Worm (Caenorhabditis elegans): ENCODE data around the gene selt-1.1.

Gene selt-1.1

DNA sequence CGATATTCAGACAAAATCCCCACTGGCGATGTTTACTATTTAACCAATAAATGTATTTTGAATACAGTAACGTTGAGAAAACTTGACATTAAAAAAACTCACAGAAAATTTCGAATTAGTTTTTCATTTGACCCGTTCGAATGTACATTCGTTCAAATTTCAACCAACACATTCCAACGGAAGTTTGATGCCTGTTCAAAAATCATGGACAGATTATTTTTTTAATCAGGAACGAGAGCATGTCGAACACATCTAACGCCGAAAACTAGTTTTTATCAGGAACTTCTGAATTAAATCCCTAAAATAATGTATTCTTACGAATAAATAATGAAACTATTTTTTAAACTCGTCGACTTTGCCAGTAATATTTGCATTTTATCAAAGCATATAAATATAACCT, 4.6 kb downstream of the selt-1.1 start:
- TF ChIP-seq F13C5.2 (tag; optimal IDR thresholded peaks at IDR 0.05) (no peak), tra-4 (tag; optimal IDR thresholded peaks at IDR 0.05) (no peak), flt-1 (GFP tag; IDR thresholded peaks at IDR 0.05) (no peak), ets-7 (tag; optimal IDR thresholded peaks at IDR 0.05) (no peak), ceh-13 (GFP tag; optimal IDR thresholded peaks at IDR 0.05) (no peak), sea-1 (GFP tag; conservative IDR thresholded peaks at IDR 0.05) (no peak), pes-1 (GFP tag; IDR thresholded peaks at IDR 0.05) (no peak), hnd-1 (tag; optimal IDR thresholded peaks at IDR 0.05) (no peak), ama-1 (optimal IDR thresholded peaks at IDR 0.05) (no peak), B0310.2 (tag; optimal IDR thresholded peaks at IDR 0.05) (no peak), tbx-37 (GFP tag; conservative IDR thresholded peaks at IDR 0.05) (no peak)

DNA sequence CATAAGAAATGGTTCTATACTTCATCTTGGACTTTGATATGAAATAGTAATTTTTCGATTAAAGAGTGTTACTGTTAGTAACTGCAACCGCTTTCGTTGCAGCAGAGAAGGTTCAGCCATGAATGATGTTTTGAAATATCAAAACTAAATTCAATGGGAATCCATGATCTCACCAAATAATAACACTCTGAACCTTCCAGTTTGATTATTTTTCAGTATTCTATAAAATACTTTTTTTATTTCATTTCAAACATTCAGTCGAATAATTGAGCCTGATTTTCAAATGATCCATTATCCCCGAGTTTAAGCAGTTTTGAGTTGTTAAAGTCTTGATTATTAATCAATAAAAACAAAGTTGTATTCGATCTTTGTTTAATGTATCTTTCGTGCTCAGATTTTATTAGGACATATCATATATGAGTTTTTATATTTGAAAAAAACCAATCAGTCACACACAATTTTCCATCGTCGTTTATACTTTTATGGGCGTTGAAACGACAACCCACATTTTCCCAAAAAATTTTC, 9.0 kb downstream of the selt-1.1 start, which contains the start of gene gcp-2.2:
TSS of gene gcp-2.2 (plus strand) at position 475 of the 525 bp plus-strand sequence.
- TF ChIP-seq scrt-1 (GFP tag; IDR thresholded peaks at IDR 0.05), result no peak
- TF ChIP-seq pes-1 (GFP tag; IDR thresholded peaks at IDR 0.05), result no peak
- no peak for TF ChIP-seq hmg-4 (GFP tag; optimal IDR thresholded peaks at IDR 0.05)
- TF ChIP-seq tra-4 (tag; optimal IDR thresholded peaks at IDR 0.05), result no peak
- no peak for TF ChIP-seq ceh-13 (GFP tag; optimal IDR thresholded peaks at IDR 0.05)
- no peak for TF ChIP-seq ceh-36 (tag; optimal IDR thresholded peaks at IDR 0.05)
- TF ChIP-seq B0310.2 (tag; optimal IDR thresholded peaks at IDR 0.05), result no peak
- TF ChIP-seq hmbx-1 (tag; optimal IDR thresholded peaks at IDR 0.05), result no peak
- no peak for TF ChIP-seq tbx-11 (GFP tag; IDR thresholded peaks at IDR 0.05)
- no peak for TF ChIP-seq flt-1 (GFP tag; IDR thresholded peaks at IDR 0.05)
- TF ChIP-seq tbx-37 (GFP tag; conservative IDR thresholded peaks at IDR 0.05), result no peak
- no peak for TF ChIP-seq hnd-1 (tag; optimal IDR thresholded peaks at IDR 0.05)
- no peak for TF ChIP-seq ama-1 (optimal IDR thresholded peaks at IDR 0.05)
- TF ChIP-seq sea-1 (GFP tag; conservative IDR thresholded peaks at IDR 0.05), result no peak
- TF ChIP-seq F13C5.2 (tag; optimal IDR thresholded peaks at IDR 0.05), result no peak
- no peak for TF ChIP-seq ets-7 (tag; optimal IDR thresholded peaks at IDR 0.05)

DNA sequence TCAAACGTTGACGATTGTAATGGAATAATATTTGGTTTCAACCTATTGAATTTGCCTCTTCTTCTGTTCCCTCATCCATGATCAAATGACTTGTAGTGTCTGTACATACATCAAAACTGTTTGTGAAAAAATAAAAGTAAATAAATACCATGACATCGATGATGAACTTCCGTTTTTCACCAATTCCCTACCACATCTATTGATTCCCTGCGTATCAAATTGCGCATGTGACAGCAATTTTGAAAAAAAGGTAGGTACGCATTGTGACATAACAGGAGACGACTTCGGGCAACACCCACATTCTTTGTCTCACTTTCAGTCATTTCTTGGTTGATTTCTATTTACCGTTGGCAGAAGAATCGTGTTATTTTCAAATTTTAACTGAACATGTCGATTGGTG, 9.9 kb downstream of the selt-1.1 start, which contains the start of gene C35C5.9:
TSS of gene C35C5.9 (plus strand) at position 161 of the 400 bp plus-strand sequence.
- TF ChIP-seq hmbx-1 (tag; optimal IDR thresholded peaks at IDR 0.05) (no peak), tbx-11 (GFP tag; IDR thresholded peaks at IDR 0.05) (no peak), tbx-37 (GFP tag; conservative IDR thresholded peaks at IDR 0.05) (no peak), sea-1 (GFP tag; conservative IDR thresholded peaks at IDR 0.05) (no peak), ceh-13 (GFP tag; optimal IDR thresholded peaks at IDR 0.05) (no peak), flt-1 (GFP tag; IDR thresholded peaks at IDR 0.05) (no peak), ama-1 (optimal IDR thresholded peaks at IDR 0.05) (no peak), ceh-36 (tag; optimal IDR thresholded peaks at IDR 0.05) (no peak), pes-1 (GFP tag; IDR thresholded peaks at IDR 0.05) (no peak), hnd-1 (tag; optimal IDR thresholded peaks at IDR 0.05) (no peak), F13C5.2 (tag; optimal IDR thresholded peaks at IDR 0.05) (no peak), tra-4 (tag; optimal IDR thresholded peaks at IDR 0.05) (no peak), B0310.2 (tag; optimal IDR thresholded peaks at IDR 0.05) (no peak), scrt-1 (GFP tag; IDR thresholded peaks at IDR 0.05) (no peak), ets-7 (tag; optimal IDR thresholded peaks at IDR 0.05) (no peak), hmg-4 (GFP tag; optimal IDR thresholded peaks at IDR 0.05) (no peak), aly-1 (tag; optimal IDR thresholded peaks at IDR 0.05) (no peak)

DNA sequence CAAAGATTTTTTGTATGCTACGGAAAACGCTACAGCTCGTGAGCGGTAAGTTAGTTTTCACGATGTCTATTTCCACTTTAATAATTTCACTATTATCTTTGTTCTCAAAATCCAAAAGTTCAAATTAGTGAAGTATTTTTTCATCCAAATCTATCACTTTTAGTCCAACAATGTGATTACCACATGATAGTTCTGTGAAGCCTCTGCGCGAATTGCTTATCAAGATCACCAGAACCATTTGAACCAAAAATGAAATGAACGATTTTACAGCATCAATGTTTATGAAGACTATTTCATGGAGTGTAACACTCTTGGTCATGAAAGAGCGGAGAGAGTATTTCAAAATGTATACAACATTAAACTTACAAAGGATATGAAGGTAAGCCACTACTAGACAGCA, 11.9 kb downstream of the selt-1.1 start:
- TF ChIP-seq ets-7 (tag; optimal IDR thresholded peaks at IDR 0.05), result no peak
- no peak for TF ChIP-seq hnd-1 (tag; optimal IDR thresholded peaks at IDR 0.05)
- TF ChIP-seq F13C5.2 (tag; optimal IDR thresholded peaks at IDR 0.05), result no peak
- TF ChIP-seq sea-1 (GFP tag; conservative IDR thresholded peaks at IDR 0.05), result no peak
- no peak for TF ChIP-seq tbx-11 (GFP tag; IDR thresholded peaks at IDR 0.05)
- no peak for TF ChIP-seq tbx-37 (GFP tag; conservative IDR thresholded peaks at IDR 0.05)
- no peak for TF ChIP-seq hmg-4 (GFP tag; optimal IDR thresholded peaks at IDR 0.05)
- TF ChIP-seq hmbx-1 (tag; optimal IDR thresholded peaks at IDR 0.05), result no peak

DNA sequence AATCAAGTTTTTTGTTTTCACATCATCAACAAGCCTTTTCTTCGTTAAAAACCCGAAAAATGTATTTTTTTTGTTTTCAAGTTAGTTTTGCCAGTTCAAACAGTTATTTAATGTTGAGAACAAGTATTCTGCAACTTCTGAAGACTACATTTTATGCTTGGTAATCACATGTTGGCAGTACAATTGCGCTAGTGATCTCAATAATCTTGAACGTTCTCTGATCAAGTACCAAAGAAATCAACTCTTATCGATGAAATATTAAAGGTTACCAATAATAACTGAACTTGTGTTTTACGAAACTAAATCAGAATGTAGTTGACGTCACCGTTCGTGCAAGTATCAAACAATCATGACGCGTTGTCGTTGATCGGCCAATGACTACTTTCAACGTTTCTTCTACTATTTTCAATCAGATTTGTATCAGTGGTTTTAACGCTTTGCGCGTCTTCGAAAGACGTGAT, 12.7 kb downstream of the selt-1.1 start, which contains the start of gene C35C5.8:
TSS of gene C35C5.8 (plus strand) at position 51 of the 461 bp plus-strand sequence.
- TF ChIP-seq pes-1 (GFP tag; IDR thresholded peaks at IDR 0.05) (no peak), sea-1 (GFP tag; conservative IDR thresholded peaks at IDR 0.05) (no peak), flt-1 (GFP tag; IDR thresholded peaks at IDR 0.05) (no peak), ama-1 (optimal IDR thresholded peaks at IDR 0.05) (no peak), hmg-4 (GFP tag; optimal IDR thresholded peaks at IDR 0.05) (no peak), hnd-1 (tag; optimal IDR thresholded peaks at IDR 0.05) (no peak), scrt-1 (GFP tag; IDR thresholded peaks at IDR 0.05) (no peak), ets-7 (tag; optimal IDR thresholded peaks at IDR 0.05) (no peak), ceh-36 (tag; optimal IDR thresholded peaks at IDR 0.05) (no peak), B0310.2 (tag; optimal IDR thresholded peaks at IDR 0.05) (no peak), tbx-37 (GFP tag; conservative IDR thresholded peaks at IDR 0.05) (no peak), tra-4 (tag; optimal IDR thresholded peaks at IDR 0.05) (no peak), aly-1 (tag; optimal IDR thresholded peaks at IDR 0.05) (no peak), F13C5.2 (tag; optimal IDR thresholded peaks at IDR 0.05) (no peak), ceh-13 (GFP tag; optimal IDR thresholded peaks at IDR 0.05) (no peak), hmbx-1 (tag; optimal IDR thresholded peaks at IDR 0.05) (no peak), tbx-11 (GFP tag; IDR thresholded peaks at IDR 0.05) (no peak)

DNA sequence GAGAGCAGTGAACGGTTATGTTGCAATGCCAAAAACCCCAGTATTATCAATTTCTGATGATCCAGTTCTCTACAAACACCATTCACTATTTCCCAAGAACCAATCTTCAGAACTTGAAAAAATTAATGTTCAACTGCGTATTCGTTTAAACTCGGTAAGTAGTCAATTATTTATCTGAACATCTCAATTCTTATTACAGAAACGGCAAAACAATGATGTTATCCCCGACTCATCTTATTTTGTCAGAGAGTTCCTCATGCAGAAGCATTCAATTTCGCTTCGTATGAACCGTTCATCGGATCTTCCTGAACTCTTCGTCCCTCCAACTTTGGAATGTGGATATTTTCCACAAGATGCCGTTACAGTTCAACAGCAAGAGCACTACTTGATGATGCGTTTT, 22.6 kb downstream of the selt-1.1 start:
- no peak for TF ChIP-seq ceh-36 (tag; optimal IDR thresholded peaks at IDR 0.05)
- no peak for TF ChIP-seq tbx-37 (GFP tag; conservative IDR thresholded peaks at IDR 0.05)
- TF ChIP-seq B0310.2 (tag; optimal IDR thresholded peaks at IDR 0.05), result no peak
- no peak for TF ChIP-seq ama-1 (optimal IDR thresholded peaks at IDR 0.05)
- no peak for TF ChIP-seq hmg-4 (GFP tag; optimal IDR thresholded peaks at IDR 0.05)
- TF ChIP-seq flt-1 (GFP tag; IDR thresholded peaks at IDR 0.05), result no peak
- TF ChIP-seq hmbx-1 (tag; optimal IDR thresholded peaks at IDR 0.05), result no peak
- no peak for TF ChIP-seq ets-7 (tag; optimal IDR thresholded peaks at IDR 0.05)

DNA sequence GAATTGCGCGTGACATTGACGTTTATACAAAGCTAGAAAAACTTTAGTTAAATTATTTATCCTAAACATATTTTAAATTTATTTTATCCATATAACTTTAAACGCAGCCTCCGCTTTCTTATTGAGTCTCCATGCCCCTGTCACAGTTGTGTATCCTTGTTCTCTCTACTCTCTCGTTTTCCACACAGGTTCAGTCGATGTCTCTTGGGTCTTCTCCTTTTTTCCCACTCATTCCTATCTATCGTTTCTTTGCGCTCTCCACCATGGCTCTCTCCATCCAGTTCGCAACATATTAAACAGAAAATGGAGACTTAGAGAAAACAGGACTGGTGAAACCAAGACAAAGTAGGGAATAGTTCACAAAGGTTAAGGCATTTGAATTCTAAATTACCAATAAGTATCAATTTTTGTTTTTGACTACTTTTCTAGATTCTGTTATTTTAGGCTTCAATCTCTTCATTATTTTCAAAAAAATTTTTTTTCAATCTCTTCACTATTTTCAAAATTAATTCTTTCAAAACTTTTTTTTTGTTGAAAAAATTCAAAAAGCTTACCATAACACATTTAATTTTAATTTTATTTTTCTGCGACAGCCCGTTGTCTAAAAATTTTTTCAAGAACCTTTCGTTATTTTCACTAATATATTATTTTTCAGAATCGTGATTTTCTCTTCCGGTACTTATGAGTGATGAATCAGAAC, 24.1 kb downstream of the selt-1.1 start, which contains the start of gene sdc-2:
TSS of gene sdc-2 (plus strand) at position 650 of the 700 bp plus-strand sequence.
- TF ChIP-seq sea-1 (GFP tag; conservative IDR thresholded peaks at IDR 0.05) (no peak), B0310.2 (tag; optimal IDR thresholded peaks at IDR 0.05) (no peak), ceh-36 (tag; optimal IDR thresholded peaks at IDR 0.05) (no peak), aly-1 (tag; optimal IDR thresholded peaks at IDR 0.05) (no peak), scrt-1 (GFP tag; IDR thresholded peaks at IDR 0.05) (no peak), tra-4 (tag; optimal IDR thresholded peaks at IDR 0.05) (no peak), ama-1 (optimal IDR thresholded peaks at IDR 0.05) (no peak), flt-1 (GFP tag; IDR thresholded peaks at IDR 0.05) (no peak), tbx-11 (GFP tag; IDR thresholded peaks at IDR 0.05) (no peak), tbx-37 (GFP tag; conservative IDR thresholded peaks at IDR 0.05) (no peak), hnd-1 (tag; optimal IDR thresholded peaks at IDR 0.05) (no peak), ets-7 (tag; optimal IDR thresholded peaks at IDR 0.05) (no peak), F13C5.2 (tag; optimal IDR thresholded peaks at IDR 0.05) (peak; percentile 63), pes-1 (GFP tag; IDR thresholded peaks at IDR 0.05) (no peak), ceh-13 (GFP tag; optimal IDR thresholded peaks at IDR 0.05) (no peak), hmg-4 (GFP tag; optimal IDR thresholded peaks at IDR 0.05) (peak; percentile 74), hmbx-1 (tag; optimal IDR thresholded peaks at IDR 0.05) (no peak)
